Worm (Caenorhabditis elegans) whole organism, midembryonic: ENCODE measurements around the gene Y49F6B.13.
"Not testable (repeated sequence)": the region's sequence is repeated elsewhere in the genome, so short reads cannot be mapped to it uniquely, and the experiment has no call there.

Experiments used
- T22C8.4 ChIP-seq: fragments of 200-800 bp; sonication (Bioruptor generic); IDR thresholded peaks from 2 replicates; pipeline ENCODE4 v1.3.6; 2022; ENCODE audit warnings: missing genetic modification characterization, missing compliant biosample characterization
- cog-1 ChIP-seq: sonication (generic microtip); optimal IDR thresholded peaks from 2 replicates; lab custom pipeline; 2016; ENCODE audit warnings: missing genetic modification characterization, missing compliant biosample characterization
- flt-1 ChIP-seq: fragments of 200-800 bp; sonication (Bioruptor generic); IDR thresholded peaks from 2 replicates; pipeline ENCODE4 v1.3.6; 2022; ENCODE audit warnings: missing genetic modification characterization, missing compliant biosample characterization
- klf-2 ChIP-seq: fragments of 200-800 bp; sonication (Bioruptor generic); conservative IDR thresholded peaks from 2 replicates; pipeline ENCODE4 v1.3.6; 2022; ENCODE audit warnings: missing genetic modification reagents, missing genetic modification characterization, missing compliant biosample characterization
- med-1 ChIP-seq: sonication (generic microtip); optimal IDR thresholded peaks from 2 replicates; lab custom pipeline; 2017; ENCODE audit warnings: missing genetic modification characterization, mild to moderate bottlenecking, missing compliant biosample characterization, antibody characterized with exemption, missing genetic modification reagents; ENCODE audit not compliant: insufficient read depth
- ref-1 ChIP-seq: fragments of 200-800 bp; sonication (Bioruptor generic); conservative IDR thresholded peaks from 2 replicates; pipeline ENCODE4 v1.3.6; 2022; ENCODE audit warnings: missing genetic modification reagents, missing genetic modification characterization, missing compliant biosample characterization
- tab-1 ChIP-seq: fragments of 200-800 bp; sonication (Bioruptor generic); IDR thresholded peaks from 2 replicates; pipeline ENCODE4 v1.3.6; 2022; ENCODE audit warnings: missing genetic modification characterization, missing compliant biosample characterization
- ztf-23 ChIP-seq: fragments of 200-800 bp; sonication (Bioruptor generic); IDR thresholded peaks from 2 replicates; pipeline ENCODE4 v1.3.6; 2022; ENCODE audit warnings: missing genetic modification reagents, missing genetic modification characterization, missing compliant biosample characterization
- ztf-29 ChIP-seq: fragments of 200-800 bp; sonication (Bioruptor generic); IDR thresholded peaks from 2 replicates; pipeline ENCODE4 v1.3.6; 2022; ENCODE audit warnings: missing genetic modification reagents, missing genetic modification characterization, missing compliant biosample characterization

Y49F6B.13 gene

DNA sequence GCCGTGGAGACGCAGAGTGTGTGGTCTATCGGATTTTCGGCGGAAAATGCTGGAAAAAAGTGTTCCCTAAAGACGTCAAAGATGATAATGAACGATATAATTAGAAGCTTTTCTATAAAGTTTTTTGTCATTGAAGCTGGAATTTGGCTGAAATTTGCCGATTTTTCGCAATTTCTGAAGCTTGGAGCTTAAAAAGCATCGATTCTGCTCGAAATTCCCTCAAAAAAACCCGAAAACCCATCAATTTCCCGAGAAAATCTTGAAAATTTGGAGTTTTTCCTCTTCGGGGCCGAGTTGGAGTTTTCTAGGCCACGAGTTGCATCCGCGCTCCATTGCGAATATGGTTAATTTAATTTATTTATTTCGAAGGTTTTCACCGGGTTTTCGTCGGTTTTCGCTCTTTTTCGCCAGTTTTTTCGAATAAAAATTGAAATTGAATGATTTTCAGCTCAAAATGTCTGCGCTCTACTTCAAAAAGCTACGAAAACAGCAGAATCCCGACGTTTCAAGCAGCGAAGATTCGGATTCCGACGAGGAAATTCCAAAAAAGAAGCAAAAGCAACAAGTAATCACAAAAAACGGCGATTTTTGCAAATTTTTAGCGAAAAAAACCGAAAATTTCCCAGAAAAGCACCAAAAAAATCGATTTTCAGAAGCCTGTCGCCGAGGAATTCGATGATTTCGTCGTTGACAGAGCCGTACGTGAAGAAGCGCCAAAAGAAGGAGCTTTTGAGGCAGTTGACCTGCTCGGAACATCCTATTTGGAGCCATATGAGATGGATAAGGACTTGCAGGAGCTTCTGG, 31.2 kb upstream of the Y49F6B.13 start, which contains the start of the genes col-71 and Y49F6B.2:
Gene col-71 (minus strand): TSS at position 51 of the 804 bp plus-strand sequence.
Gene Y49F6B.2 (plus strand): TSS at position 449 of the 804 bp plus-strand sequence.
- peak; percentile 62; the same call in 1 of the 2 replicates for TF ChIP-seq ztf-23 (GFP tag; lab: Robert Waterston, UW)
- no peak for TF ChIP-seq ztf-29 (GFP tag; lab: Robert Waterston, UW)
- TF ChIP-seq ref-1: no peak
- TF ChIP-seq flt-1 (GFP tag; lab: Robert Waterston, UW): peak; percentile 60; the same call in 1 of the 2 replicates
- peak; percentile 63; the same call in 1 of the 2 replicates for TF ChIP-seq klf-2
- TF ChIP-seq cog-1 (tag; lab: Kevin White, UChicago): peak; percentile 51
- no peak for TF ChIP-seq med-1
- no peak for TF ChIP-seq tab-1 (GFP tag; lab: Robert Waterston, UW)
- peak; percentile 49; the same call in 1 of the 2 replicates for TF ChIP-seq T22C8.4 (GFP tag; lab: Robert Waterston, UW)

DNA sequence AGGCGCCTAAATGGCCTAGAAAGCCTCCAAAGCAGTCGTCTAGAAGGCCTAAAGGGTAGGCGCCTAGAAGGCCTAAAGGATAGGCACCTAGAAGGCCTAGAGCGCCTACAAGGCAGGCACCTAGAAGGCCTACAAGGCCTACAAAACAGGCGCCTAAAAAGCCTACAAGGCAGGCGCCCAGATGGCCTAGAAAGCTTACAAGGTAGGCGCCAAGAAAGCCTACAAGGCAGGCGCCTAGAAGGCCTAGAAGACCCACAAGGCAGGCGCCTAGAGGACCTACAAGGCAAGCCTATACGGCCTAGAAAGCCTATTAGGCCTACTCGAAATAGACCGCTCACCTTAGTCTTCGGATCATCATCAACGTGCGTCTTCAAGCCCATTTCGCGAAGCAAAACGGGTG, 30.5 kb upstream of the Y49F6B.13 start:
- TF ChIP-seq klf-2 (no peak), med-1 (no peak), cog-1 (tag; lab: Kevin White, UChicago) (no peak)

DNA sequence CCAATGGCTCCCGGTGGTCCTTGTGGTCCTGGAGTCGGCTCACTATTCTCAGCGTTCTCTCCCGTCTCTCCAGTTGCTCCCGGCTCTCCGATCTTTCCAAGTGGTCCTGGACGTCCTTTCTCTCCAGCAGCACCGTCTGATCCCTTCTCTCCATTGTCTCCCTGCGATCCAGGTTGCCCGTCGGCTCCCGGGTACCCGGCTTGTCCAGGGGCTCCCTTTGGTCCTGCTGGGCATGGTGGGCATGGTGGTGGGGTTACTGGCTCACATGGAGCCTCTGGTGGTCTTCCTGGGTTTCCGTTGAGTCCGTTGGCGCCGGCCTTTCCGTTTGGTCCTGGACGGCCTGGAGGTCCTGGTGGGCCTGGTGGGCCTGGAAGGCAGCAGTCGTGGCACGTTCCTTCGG, 28.9 kb upstream of the Y49F6B.13 start:
- TF ChIP-seq cog-1 (tag; lab: Kevin White, UChicago) (no peak), klf-2 (no peak), ztf-23 (GFP tag; lab: Robert Waterston, UW) (no peak), tab-1 (GFP tag; lab: Robert Waterston, UW) (no peak), ref-1 (no peak), ztf-29 (GFP tag; lab: Robert Waterston, UW) (no peak), flt-1 (GFP tag; lab: Robert Waterston, UW) (no peak), med-1 (no peak), T22C8.4 (GFP tag; lab: Robert Waterston, UW) (no peak)

DNA sequence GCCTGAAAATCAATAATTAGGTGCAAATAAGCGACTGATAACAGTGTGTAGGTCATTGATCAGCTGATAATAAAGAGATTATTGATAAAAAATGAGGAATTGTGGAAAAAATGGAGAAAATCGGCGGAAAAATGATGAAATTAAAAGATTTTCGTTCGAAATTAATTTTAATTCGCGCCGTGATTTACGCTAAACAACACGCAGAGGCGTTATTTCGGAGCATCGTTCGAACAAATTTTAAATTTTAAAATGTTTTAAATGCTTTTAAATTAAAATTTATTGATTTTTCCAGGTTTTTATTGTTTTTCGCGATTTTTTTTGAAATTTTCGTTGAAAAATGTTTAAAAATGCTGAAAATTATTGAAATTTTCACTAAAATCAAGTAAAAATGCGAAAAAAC, 27.9 kb upstream of the Y49F6B.13 start, which contains the start of gene Y49F6B.9:
Gene Y49F6B.9 (minus strand): TSS at position 2 of the 400 bp plus-strand sequence.
- no peak for TF ChIP-seq klf-2
- no peak for TF ChIP-seq med-1
- no peak for TF ChIP-seq T22C8.4 (GFP tag; lab: Robert Waterston, UW)
- TF ChIP-seq cog-1 (tag; lab: Kevin White, UChicago): no peak
- no peak for TF ChIP-seq ref-1
- TF ChIP-seq flt-1 (GFP tag; lab: Robert Waterston, UW): no peak
- no peak for TF ChIP-seq ztf-29 (GFP tag; lab: Robert Waterston, UW)
- no peak for TF ChIP-seq tab-1 (GFP tag; lab: Robert Waterston, UW)
- TF ChIP-seq ztf-23 (GFP tag; lab: Robert Waterston, UW): no peak

DNA sequence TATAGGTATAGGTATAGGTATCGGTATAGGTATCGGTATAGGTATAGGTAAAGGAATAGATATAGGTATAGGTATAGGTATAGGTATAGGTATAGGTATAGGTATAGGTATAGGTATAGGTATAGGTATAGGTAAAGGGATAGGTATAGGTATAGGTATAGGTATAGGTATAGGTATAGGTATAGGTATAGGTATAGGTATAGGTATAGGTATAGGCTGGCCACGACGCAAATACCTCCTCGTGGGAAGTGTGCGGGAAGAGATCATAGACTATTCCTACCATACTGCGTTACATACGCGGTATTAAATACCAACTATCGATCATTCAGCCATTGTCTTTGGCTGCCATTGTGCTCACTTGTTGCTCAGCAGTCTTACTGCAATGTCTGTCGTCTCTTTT, 19.3 kb upstream of the Y49F6B.13 start, which contains the start of gene fbxb-112:
Gene fbxb-112 (plus strand): TSS at position 301 of the 400 bp plus-strand sequence.
- TF ChIP-seq flt-1 (GFP tag; lab: Robert Waterston, UW); ref-1; cog-1 (tag; lab: Kevin White, UChicago): not testable (repeated sequence)

DNA sequence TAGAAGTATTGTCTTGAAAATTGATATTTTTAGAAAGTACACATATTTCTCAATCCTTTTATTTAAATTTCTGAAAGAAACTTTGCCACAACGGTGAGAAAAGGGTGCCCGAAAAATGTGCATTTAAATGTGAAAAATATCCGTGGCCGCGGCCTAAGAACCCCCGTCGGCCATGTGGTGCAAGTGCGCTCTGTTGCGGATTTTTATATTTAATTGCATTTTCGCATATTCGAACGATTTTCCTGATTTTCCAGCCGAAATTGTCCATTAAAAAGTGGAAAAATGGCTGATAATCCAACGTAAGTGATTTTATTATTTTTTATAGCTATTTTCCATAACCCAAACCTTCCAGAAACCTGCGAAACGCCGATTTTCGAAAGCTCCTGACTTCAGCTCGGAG, 10.7 kb upstream of the Y49F6B.13 start, which contains the start of gene smu-2:
Gene smu-2 (plus strand): TSS at position 178 of the 400 bp plus-strand sequence.
- peak; percentile 67; the same call in 1 of the 2 replicates for TF ChIP-seq flt-1 (GFP tag; lab: Robert Waterston, UW)
- TF ChIP-seq T22C8.4 (GFP tag; lab: Robert Waterston, UW): no peak
- peak; percentile 74 for TF ChIP-seq ztf-23 (GFP tag; lab: Robert Waterston, UW)
- TF ChIP-seq tab-1 (GFP tag; lab: Robert Waterston, UW): no peak
- no peak for TF ChIP-seq med-1
- TF ChIP-seq ref-1: no peak
- TF ChIP-seq klf-2: 0 out of 2 replicates have a peak, but pooled peaks have one; percentile 45
- peak; percentile 39 for TF ChIP-seq cog-1 (tag; lab: Kevin White, UChicago)
- no peak for TF ChIP-seq ztf-29 (GFP tag; lab: Robert Waterston, UW)

DNA sequence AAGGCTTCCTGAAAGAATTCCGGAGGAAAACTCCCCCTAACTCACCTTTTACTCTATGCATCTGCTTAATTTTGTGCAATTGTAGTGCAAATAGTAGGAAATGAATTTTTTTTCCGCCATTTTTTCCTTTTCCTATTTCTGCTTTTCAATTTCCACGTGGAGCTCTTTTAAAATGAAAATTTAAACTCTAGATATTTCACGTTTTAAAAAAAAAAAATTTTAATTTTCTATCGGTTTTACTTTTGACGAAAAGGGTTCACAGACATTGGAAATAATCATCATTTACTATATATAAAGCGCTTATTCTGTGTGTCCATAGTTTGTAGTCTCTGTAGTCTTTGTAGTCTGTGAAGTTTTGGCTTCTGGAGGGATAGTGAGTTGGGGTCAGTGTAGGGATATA, 10.1 kb upstream of the Y49F6B.13 start, which contains the start of gene Y49F6B.8:
Gene Y49F6B.8 (minus strand): TSS at position 101 of the 400 bp plus-strand sequence.
- TF ChIP-seq T22C8.4 (GFP tag; lab: Robert Waterston, UW): no peak
- no peak for TF ChIP-seq ref-1
- TF ChIP-seq ztf-23 (GFP tag; lab: Robert Waterston, UW): no peak
- TF ChIP-seq med-1: no peak
- TF ChIP-seq tab-1 (GFP tag; lab: Robert Waterston, UW): no peak
- no peak for TF ChIP-seq ztf-29 (GFP tag; lab: Robert Waterston, UW)
- no peak for TF ChIP-seq flt-1 (GFP tag; lab: Robert Waterston, UW)
- no peak for TF ChIP-seq cog-1 (tag; lab: Kevin White, UChicago)
- TF ChIP-seq klf-2: no peak

DNA sequence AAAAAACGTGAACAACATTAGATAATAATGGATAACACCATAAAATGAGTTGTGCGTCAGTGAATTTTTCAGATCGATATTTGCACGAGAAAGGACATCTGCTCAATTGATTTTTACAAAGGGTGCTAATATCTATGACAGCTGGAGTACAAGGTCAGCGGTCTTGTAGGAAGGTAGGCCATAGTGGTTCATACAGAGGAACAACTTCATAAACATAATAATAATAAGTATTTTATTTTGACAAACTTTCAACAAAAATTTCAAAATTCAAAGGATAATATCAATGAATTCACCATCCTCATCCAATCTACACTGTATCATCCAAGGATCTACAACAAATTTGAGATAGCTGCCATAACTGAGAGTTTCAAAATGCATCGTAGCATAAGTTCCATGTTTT, 5.7 kb upstream of the Y49F6B.13 start, which contains the start of gene fbxb-104:
Gene fbxb-104 (minus strand): TSS at position 101 of the 400 bp plus-strand sequence.
- TF ChIP-seq ztf-29 (GFP tag; lab: Robert Waterston, UW): no peak
- TF ChIP-seq klf-2: no peak
- no peak for TF ChIP-seq T22C8.4 (GFP tag; lab: Robert Waterston, UW)
- TF ChIP-seq cog-1 (tag; lab: Kevin White, UChicago): no peak
- no peak for TF ChIP-seq tab-1 (GFP tag; lab: Robert Waterston, UW)
- TF ChIP-seq flt-1 (GFP tag; lab: Robert Waterston, UW): no peak
- no peak for TF ChIP-seq ztf-23 (GFP tag; lab: Robert Waterston, UW)
- TF ChIP-seq med-1: no peak
- TF ChIP-seq ref-1: no peak

DNA sequence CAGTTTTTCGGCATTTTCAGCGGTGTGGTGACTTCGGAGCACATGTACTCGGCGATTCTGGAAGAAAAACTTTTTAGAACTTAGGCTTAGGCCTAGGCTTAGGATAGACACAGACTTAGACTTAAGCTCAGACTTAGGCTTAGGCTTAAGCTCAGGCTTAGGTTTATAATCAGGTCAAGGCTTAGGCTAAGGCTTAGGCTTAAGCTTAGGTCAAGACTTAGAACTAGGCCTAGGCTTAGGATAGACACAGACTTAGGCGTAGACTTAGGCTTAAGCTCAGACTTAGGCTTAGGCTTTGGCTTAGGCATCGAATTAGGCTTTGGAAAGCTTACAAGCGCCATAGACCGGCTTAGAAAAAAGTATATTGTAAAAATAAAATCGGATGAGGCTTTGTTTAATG, 5.0 kb upstream of the Y49F6B.13 start:
- TF ChIP-seq ref-1: no peak
- 0 out of 2 replicates have a peak, but pooled peaks have one; percentile 13 for TF ChIP-seq ztf-29 (GFP tag; lab: Robert Waterston, UW)

DNA sequence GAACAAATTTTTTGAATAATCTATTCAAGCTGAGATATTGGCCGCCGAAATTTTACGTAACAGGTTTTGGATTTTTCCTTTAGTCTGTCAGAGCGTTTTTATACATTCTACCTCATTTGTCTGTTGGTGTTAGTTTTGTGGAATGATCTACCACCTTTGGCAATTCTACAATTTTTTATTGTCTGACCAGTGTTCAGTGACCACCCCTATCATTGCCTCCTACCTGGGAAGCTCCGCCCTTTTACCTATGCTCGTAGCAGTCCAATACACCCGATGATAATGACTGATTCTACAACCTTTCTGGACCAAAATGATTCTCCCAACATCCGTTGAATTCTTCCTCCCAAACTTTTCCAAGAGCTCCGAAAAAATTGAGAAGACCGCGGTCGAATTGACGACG, 2.2 kb upstream of the Y49F6B.13 start, which contains the start of gene sdz-32:
Gene sdz-32 (plus strand): TSS at position 301 of the 400 bp plus-strand sequence.
- TF ChIP-seq ztf-23 (GFP tag; lab: Robert Waterston, UW): no peak
- TF ChIP-seq T22C8.4 (GFP tag; lab: Robert Waterston, UW): no peak
- no peak for TF ChIP-seq ztf-29 (GFP tag; lab: Robert Waterston, UW)
- no peak for TF ChIP-seq klf-2
- TF ChIP-seq med-1: no peak
- TF ChIP-seq ref-1: no peak
- no peak for TF ChIP-seq tab-1 (GFP tag; lab: Robert Waterston, UW)
- TF ChIP-seq flt-1 (GFP tag; lab: Robert Waterston, UW): no peak
- no peak for TF ChIP-seq cog-1 (tag; lab: Kevin White, UChicago)
